Worm (Caenorhabditis elegans) whole organism, young adult: Measurements from ENCODE around the gene T19D12.6.

Experiments used
- B0261.1 ChIP-seq: sonication (generic microtip); optimal IDR thresholded peaks from 2 replicates; lab custom pipeline; 2016; ENCODE audit warnings: mild to moderate bottlenecking, missing genetic modification characterization, moderate library complexity, missing compliant biosample characterization
- B0336.3 ChIP-seq: fragments of 200-800 bp; sonication (Bioruptor generic); IDR thresholded peaks from 2 replicates; pipeline ENCODE4 v1.3.6; 2022; ENCODE audit warnings: missing genetic modification characterization, missing compliant biosample characterization
- C17E4.6 ChIP-seq: fragments of 200-800 bp; sonication (Bioruptor generic); IDR thresholded peaks from 2 replicates; pipeline ENCODE4 v1.3.6; 2022; ENCODE audit warnings: missing genetic modification reagents, missing genetic modification characterization, missing compliant biosample characterization
- D2030.7 ChIP-seq: fragments of 200-800 bp; sonication (Bioruptor generic); IDR thresholded peaks from 2 replicates; pipeline ENCODE4 v1.3.6; 2022; ENCODE audit warnings: missing genetic modification reagents, missing genetic modification characterization, missing compliant biosample characterization
- F10E7.11 ChIP-seq: sonication (generic microtip); optimal IDR thresholded peaks from 2 replicates; lab custom pipeline; 2017; ENCODE audit warnings: mild to moderate bottlenecking, missing genetic modification characterization, moderate library complexity, missing compliant biosample characterization
- F33H1.4 ChIP-seq: fragments of 200-800 bp; sonication (Bioruptor generic); IDR thresholded peaks from 2 replicates; pipeline ENCODE4 v1.3.6; 2022; ENCODE audit warnings: missing genetic modification reagents, missing genetic modification characterization, missing compliant biosample characterization
- F39B2.1 ChIP-seq: fragments of 200-800 bp; sonication (Bioruptor generic); IDR thresholded peaks from 2 replicates; pipeline ENCODE4 v1.3.6; 2022; ENCODE audit warnings: missing genetic modification reagents, missing genetic modification characterization, missing compliant biosample characterization
- K12H6.12 ChIP-seq: fragments of 200-800 bp; sonication (Bioruptor generic); optimal IDR thresholded peaks from 2 replicates; lab custom pipeline; 2018; ENCODE audit warnings: mild to moderate bottlenecking, missing genetic modification characterization, missing compliant biosample characterization
- T07F8.4 ChIP-seq: sonication (generic microtip); optimal IDR thresholded peaks from 2 replicates; lab custom pipeline; 2016; ENCODE audit warnings: mild to moderate bottlenecking, missing genetic modification characterization, moderate library complexity, missing compliant biosample characterization
- T26A5.8 ChIP-seq: sonication (generic microtip); optimal IDR thresholded peaks from 2 replicates; lab custom pipeline; 2016; ENCODE audit warnings: missing genetic modification characterization, missing compliant biosample characterization
- Y53G8AR.9 ChIP-seq: fragments of 200-800 bp; sonication (Bioruptor generic); conservative IDR thresholded peaks from 2 replicates; pipeline ENCODE4 v1.3.6; 2022; ENCODE audit warnings: missing genetic modification reagents, missing genetic modification characterization, missing compliant biosample characterization
- Y56A3A.18 ChIP-seq: fragments of 200-800 bp; sonication (Bioruptor generic); IDR thresholded peaks from 2 replicates; pipeline ENCODE4 v1.3.6; 2022; ENCODE audit warnings: missing genetic modification reagents, missing genetic modification characterization, missing compliant biosample characterization
- Y67H2A.10 ChIP-seq: fragments of 200-800 bp; sonication (Bioruptor generic); conservative IDR thresholded peaks from 2 replicates; pipeline ENCODE4 v1.3.6; 2022; ENCODE audit warnings: missing genetic modification reagents, missing genetic modification characterization, missing compliant biosample characterization
- ZK185.1 ChIP-seq: sonication (generic microtip); optimal IDR thresholded peaks from 2 replicates; lab custom pipeline; 2016; ENCODE audit warnings: mild to moderate bottlenecking, missing genetic modification characterization, missing compliant biosample characterization; ENCODE audit not compliant: poor library complexity, severe bottlenecking
- akir-1 ChIP-seq: fragments of 200-800 bp; sonication (Bioruptor generic); optimal IDR thresholded peaks from 2 replicates; lab custom pipeline; 2018; ENCODE audit warnings: mild to moderate bottlenecking, missing genetic modification characterization, moderate library complexity, missing compliant biosample characterization
- ama-1 ChIP-seq, 3 experiments: fragments of 150-350 bp in 1 of 3; sonication (generic microtip) in 2 of 3; optimal IDR thresholded peaks; 2 replicates each; lab custom pipeline; 2014 to 2018; ENCODE audit warnings: missing biosample characterization in 2 of 3, missing genetic modification characterization in 2 of 3, missing genetic modification reagents in 2 of 3
- athp-1 ChIP-seq: sonication (generic microtip); optimal IDR thresholded peaks from 2 replicates; lab custom pipeline; 2017; ENCODE audit warnings: mild to moderate bottlenecking, missing genetic modification characterization, missing compliant biosample characterization
- ceh-100 ChIP-seq: fragments of 200-800 bp; sonication (Bioruptor generic); IDR thresholded peaks from 2 replicates; pipeline ENCODE4 v1.3.6; 2022; ENCODE audit warnings: missing genetic modification reagents, missing genetic modification characterization, missing compliant biosample characterization
- ceh-79 ChIP-seq: sonication (generic microtip); optimal IDR thresholded peaks from 2 replicates; lab custom pipeline; 2017; ENCODE audit warnings: mild to moderate bottlenecking, missing genetic modification characterization, missing compliant biosample characterization
- efl-1 ChIP-seq: fragments of 150-350 bp; optimal IDR thresholded peaks from 2 replicates; lab custom pipeline; 2014; ENCODE audit warnings: missing biosample characterization, missing genetic modification reagents, missing genetic modification characterization
- egl-44 ChIP-seq: fragments of 200-800 bp; sonication (Bioruptor generic); IDR thresholded peaks from 2 replicates; pipeline ENCODE4 v1.3.6; 2022; ENCODE audit warnings: missing genetic modification reagents, missing genetic modification characterization, missing compliant biosample characterization
- him-1 ChIP-seq: sonication (generic microtip); optimal IDR thresholded peaks from 2 replicates; lab custom pipeline; 2016; ENCODE audit warnings: missing genotype, missing genetic modification reagents, missing genetic modification characterization, missing compliant biosample characterization
- lag-1 ChIP-seq: fragments of 200-800 bp; sonication (Bioruptor generic); IDR thresholded peaks from 2 replicates; pipeline ENCODE4 v1.3.6; 2022; ENCODE audit warnings: missing genetic modification reagents, missing genetic modification characterization, missing compliant biosample characterization
- let-526 ChIP-seq: fragments of 200-800 bp; sonication (Bioruptor generic); IDR thresholded peaks from 2 replicates; pipeline ENCODE4 v1.3.6; 2022; ENCODE audit warnings: missing genetic modification reagents, missing genetic modification characterization, missing compliant biosample characterization
- let-607 ChIP-seq, 2 experiments: fragments of 200-800 bp in 1 of 2; sonication (Bioruptor generic) in 1 of 2; sonication (generic microtip) in 1 of 2; optimal IDR thresholded peaks; 2 replicates each; lab custom pipeline; 2016 to 2018; ENCODE audit warnings: mild to moderate bottlenecking in 2 of 2, missing compliant biosample characterization in 2 of 2, missing genetic modification characterization in 2 of 2, moderate library complexity in 2 of 2, missing genotype in 1 of 2
- lin-26 ChIP-seq: fragments of 200-800 bp; sonication (Bioruptor generic); IDR thresholded peaks from 2 replicates; pipeline ENCODE4 v1.3.6; 2022; ENCODE audit warnings: missing genetic modification reagents, missing genetic modification characterization, missing compliant biosample characterization
- lin-35 ChIP-seq, 3 experiments: fragments of 150-350 bp in 2 of 3; sonication (generic microtip) in 1 of 3; optimal IDR thresholded peaks; 2 replicates each; lab custom pipeline; 2014 to 2018; ENCODE audit warnings: missing biosample characterization in 3 of 3, missing genetic modification characterization in 3 of 3, missing genetic modification reagents in 3 of 3
- lin-40 ChIP-seq: sonication (generic microtip); optimal IDR thresholded peaks from 2 replicates; lab custom pipeline; 2016; ENCODE audit warnings: missing genetic modification characterization, mild to moderate bottlenecking, missing compliant biosample characterization, missing genotype, missing genetic modification reagents
- lsl-1 ChIP-seq: fragments of 200-800 bp; sonication (Bioruptor generic); optimal IDR thresholded peaks from 2 replicates; lab custom pipeline; 2018; ENCODE audit warnings: mild to moderate bottlenecking, missing genetic modification characterization, moderate library complexity, missing compliant biosample characterization
- madf-6 ChIP-seq: fragments of 200-800 bp; sonication (Bioruptor generic); IDR thresholded peaks from 2 replicates; pipeline ENCODE4 v1.3.6; 2022; ENCODE audit warnings: missing genetic modification reagents, missing genetic modification characterization, missing compliant biosample characterization
- mcd-1 ChIP-seq: fragments of 200-800 bp; sonication (Bioruptor generic); IDR thresholded peaks from 2 replicates; pipeline ENCODE4 v1.3.6; 2022; ENCODE audit warnings: missing genetic modification reagents, missing genetic modification characterization, missing compliant biosample characterization
- mel-28 ChIP-seq: sonication (generic microtip); optimal IDR thresholded peaks from 2 replicates; lab custom pipeline; 2016; ENCODE audit warnings: borderline replicate concordance, mild to moderate bottlenecking, missing genetic modification characterization, missing compliant biosample characterization
- nfya-1 ChIP-seq: sonication (generic microtip); optimal IDR thresholded peaks from 2 replicates; lab custom pipeline; 2017; ENCODE audit warnings: antibody characterized with exemption, missing compliant biosample characterization, missing genetic modification characterization, borderline replicate concordance; ENCODE audit not compliant: insufficient read depth
- nhr-179 ChIP-seq: sonication (generic microtip); optimal IDR thresholded peaks from 2 replicates; lab custom pipeline; 2016; ENCODE audit warnings: mild to moderate bottlenecking, missing genetic modification characterization, missing compliant biosample characterization
- nhr-80 ChIP-seq: sonication (generic microtip); optimal IDR thresholded peaks from 2 replicates; lab custom pipeline; 2016; ENCODE audit warnings: missing genetic modification characterization, missing compliant biosample characterization
- pha-4 ChIP-seq: fragments of 150-350 bp; sonication (generic microtip); optimal IDR thresholded peaks from 2 replicates; lab custom pipeline; 2014; ENCODE audit warnings: missing biosample characterization, missing genetic modification reagents, missing genetic modification characterization
- rcor-1 ChIP-seq: fragments of 200-800 bp; sonication (Bioruptor generic); IDR thresholded peaks from 2 replicates; pipeline ENCODE4 v1.3.6; 2022; ENCODE audit warnings: missing genetic modification reagents, missing genetic modification characterization, missing compliant biosample characterization
- rpc-1 ChIP-seq, 2 experiments: fragments of 150-350 bp in 1 of 2; sonication (generic microtip) in 1 of 2; optimal IDR thresholded peaks; 2 replicates each; lab custom pipeline; 2014 to 2018; ENCODE audit warnings: missing biosample characterization in 1 of 2, missing genetic modification characterization in 1 of 2, missing genetic modification reagents in 1 of 2, missing genotype in 1 of 2
- somi-1 ChIP-seq: fragments of 200-800 bp; sonication (Bioruptor generic); optimal IDR thresholded peaks from 2 replicates; lab custom pipeline; 2018; ENCODE audit warnings: mild to moderate bottlenecking, missing genetic modification characterization, missing compliant biosample characterization
- tbp1 ChIP-seq: fragments of 200-800 bp; sonication (Bioruptor generic); optimal IDR thresholded peaks from 2 replicates; lab custom pipeline; 2018; ENCODE audit warnings: mild to moderate bottlenecking, missing genetic modification characterization, missing compliant biosample characterization
- unc-130 ChIP-seq: sonication (generic microtip); optimal IDR thresholded peaks from 2 replicates; lab custom pipeline; 2016; ENCODE audit warnings: missing genetic modification reagents, missing genetic modification characterization, missing compliant biosample characterization
- xnd-1 ChIP-seq: sonication (generic microtip); optimal IDR thresholded peaks from 2 replicates; lab custom pipeline; 2016; ENCODE audit warnings: missing genotype, missing genetic modification reagents, missing genetic modification characterization, missing compliant biosample characterization
- zim-3 ChIP-seq: sonication (generic microtip); optimal IDR thresholded peaks from 2 replicates; lab custom pipeline; 2017; ENCODE audit warnings: mild to moderate bottlenecking, missing genetic modification characterization, moderate library complexity, missing compliant biosample characterization
- ztf-18 ChIP-seq: sonication (generic microtip); optimal IDR thresholded peaks from 2 replicates; lab custom pipeline; 2016; ENCODE audit warnings: missing genotype, mild to moderate bottlenecking, missing genetic modification characterization, missing compliant biosample characterization
- ztf-22 ChIP-seq: fragments of 200-800 bp; sonication (Bioruptor generic); optimal IDR thresholded peaks from 2 replicates; lab custom pipeline; 2018; ENCODE audit warnings: mild to moderate bottlenecking, missing genetic modification characterization, moderate library complexity, missing compliant biosample characterization

Gene T19D12.6

ce11 chrII:6658766-6659165, 15.8 kb upstream of the T19D12.6 start, which contains the start of gene T19D12.10:
Gene T19D12.10 (minus strand): TSS chrII:6658866.
- TF ChIP-seq rcor-1 (GFP tag; lab: Robert Waterston, UW) (no peak), xnd-1 (tag; lab: Kevin White, UChicago) (no peak), K12H6.12 (no peak), him-1 (tag; lab: Kevin White, UChicago) (no peak), madf-6 (GFP tag; lab: Robert Waterston, UW) (no peak), efl-1 (GFP tag; lab: Kevin White, UChicago) (no peak), ama-1 (optimal IDR thresholded peaks at IDR 0.05; lab: Kevin White, UChicago) (no peak), ama-1 (GFP tag; optimal IDR thresholded peaks at IDR 0.05; lab: Kevin White, UChicago) (no peak), D2030.7 (GFP tag; lab: Robert Waterston, UW) (no peak), lin-26 (GFP tag; lab: Robert Waterston, UW) (no peak), C17E4.6 (GFP tag; lab: Robert Waterston, UW) (no peak), lin-40 (tag; lab: Kevin White, UChicago) (no peak), F10E7.11 (no peak), ztf-22 (no peak)

ce11 chrII:6654284-6654683, 11.4 kb upstream of the T19D12.6 start, which contains the start of gene T19D12.9:
Gene T19D12.9 (minus strand): TSS chrII:6654384.
- no peak for TF ChIP-seq pha-4 (tag; lab: Kevin White, UChicago)
- TF ChIP-seq zim-3 (tag; lab: Kevin White, UChicago) = no peak
- TF ChIP-seq B0261.1 (tag; lab: Kevin White, UChicago) = no peak
- no peak for TF ChIP-seq egl-44 (GFP tag; lab: Robert Waterston, UW)
- TF ChIP-seq let-526 (GFP tag; lab: Robert Waterston, UW) = no peak
- TF ChIP-seq F33H1.4 (GFP tag; lab: Robert Waterston, UW) = no peak
- no peak for TF ChIP-seq ZK185.1 (tag; lab: Kevin White, UChicago)
- TF ChIP-seq akir-1 (GFP tag; lab: Kevin White, UChicago) = no peak
- TF ChIP-seq tbp1 (GFP tag; lab: Kevin White, UChicago) = no peak
- TF ChIP-seq lin-35 (GFP tag; optimal IDR thresholded peaks at IDR 0.05; lab: Kevin White, UChicago) = no peak
- TF ChIP-seq ama-1 (optimal IDR thresholded peaks at IDR 0.05; lab: Kevin White, UChicago) = no peak
- no peak for TF ChIP-seq ama-1 (GFP tag; optimal IDR thresholded peaks at IDR 0.05; lab: Kevin White, UChicago)
- TF ChIP-seq ceh-100 (GFP tag; lab: Robert Waterston, UW) = no peak
- TF ChIP-seq Y53G8AR.9 (GFP tag; lab: Robert Waterston, UW) = no peak
- no peak for TF ChIP-seq Y56A3A.18
- TF ChIP-seq unc-130 (GFP tag; lab: Kevin White, UChicago) = no peak
- no peak for TF ChIP-seq F39B2.1 (GFP tag; lab: Robert Waterston, UW)
- no peak for TF ChIP-seq mcd-1 (GFP tag; lab: Robert Waterston, UW)
- TF ChIP-seq lag-1 (GFP tag; lab: Robert Waterston, UW) = no peak
- no peak for TF ChIP-seq ceh-79

- TF ChIP-seq nhr-179 (no peak), B0261.1 (tag; lab: Kevin White, UChicago) (no peak), lin-35 (GFP tag; optimal IDR thresholded peaks at IDR 0.05; lab: Kevin White, UChicago) (no peak), T07F8.4 (tag; lab: Kevin White, UChicago) (no peak), let-607 (tag; optimal IDR thresholded peaks at IDR 0.05; lab: Kevin White, UChicago) (no peak), ztf-18 (no peak), B0336.3 (GFP tag; lab: Robert Waterston, UW) (no peak), madf-6 (GFP tag; lab: Robert Waterston, UW) (no peak), somi-1 (GFP tag; lab: Kevin White, UChicago) (no peak), Y67H2A.10 (GFP tag; lab: Robert Waterston, UW) (no peak), nfya-1 (tag; lab: Kevin White, UChicago) (no peak), rpc-1 (optimal IDR thresholded peaks at IDR 0.05; lab: Kevin White, UChicago) (no peak), rpc-1 (tag; optimal IDR thresholded peaks at IDR 0.05; lab: Kevin White, UChicago) (no peak), F33H1.4 (GFP tag; lab: Robert Waterston, UW) (no peak), T26A5.8 (tag; lab: Kevin White, UChicago) (no peak), nhr-80 (no peak), him-1 (tag; lab: Kevin White, UChicago) (no peak), athp-1 (no peak), mel-28 (no peak), lsl-1 (GFP tag; lab: Kevin White, UChicago) (no peak)
Measured at ce11 chrII:6651719-6652118, 8.8 kb upstream of the T19D12.6 start, which contains the start of gene sra-26. Gene sra-26 (minus strand): TSS chrII:6651819.
